Fruit fly (Drosophila melanogaster): ENCODE results near the gene Archease.

dm6 chr3R:21619745-21620144, 43.0 kb downstream of the Archease start:
- no peak for TF ChIP-seq CG14050 (GFP tag; IDR thresholded peaks at IDR 0.05)
- no peak for TF ChIP-seq CG12104 (GFP tag; optimal IDR thresholded peaks at IDR 0.05)
- no peak for TF ChIP-seq vvl (GFP tag; IDR thresholded peaks at IDR 0.05)
